Worm (Caenorhabditis elegans): Measurements from ENCODE around the gene EGAP1.1.

DNA sequence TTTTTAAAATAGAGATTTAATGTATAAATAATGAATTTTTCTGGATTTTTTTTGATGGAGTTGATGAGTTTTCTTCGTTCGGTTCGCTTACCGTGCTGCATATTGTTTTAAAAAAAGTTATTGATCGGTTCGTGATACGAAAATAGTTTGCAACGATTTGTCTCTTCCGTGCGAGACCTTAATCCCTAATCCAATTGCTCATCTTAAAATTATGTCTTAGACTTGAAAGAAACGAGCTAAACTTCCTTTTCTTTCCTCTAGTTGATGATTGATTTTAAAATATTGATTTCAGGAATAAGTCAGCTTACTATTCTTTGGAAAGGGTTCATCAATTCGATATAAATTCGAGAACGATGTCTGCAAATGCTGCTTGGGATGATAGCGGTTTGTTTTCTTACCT is 28.6 kb downstream of the EGAP1.1 start, which contains the start of gene C28H8.3:
- TF ChIP-seq W03F9.2 (tag; optimal IDR thresholded peaks at IDR 0.05) (no peak), him-1 (tag; optimal IDR thresholded peaks at IDR 0.05) (no peak)

Measured in whole organism, L4/young adult.